Fruit fly (Drosophila melanogaster) whole organism: ENCODE measurements around the gene CG5177.

Source experiments
- CG8478 ChIP-seq: fragments of >200 bp; optimal IDR thresholded peaks from 2 replicates; lab custom pipeline; 2018; ENCODE audit warnings: inconsistent platforms
- Dll ChIP-seq: fragments of >200 bp; optimal IDR thresholded peaks from 2 replicates; lab custom pipeline; 2017
- EcR ChIP-seq, 2 experiments: fragments of >200 bp; optimal IDR thresholded peaks; 2 replicates each; lab custom pipeline; 2017; ENCODE audit warnings: missing biosample characterization in 2 of 2, missing genetic modification characterization in 2 of 2, missing genetic modification reagents in 2 of 2
- pan ChIP-seq: fragments of >200 bp; optimal IDR thresholded peaks from 2 replicates; lab custom pipeline; 2017
- psq ChIP-seq: fragments of >200 bp; optimal IDR thresholded peaks from 2 replicates; lab custom pipeline; 2017
- usp ChIP-seq: fragments of >200 bp; optimal IDR thresholded peaks from 2 replicates; lab custom pipeline; 2017; ENCODE audit warnings: missing biosample characterization, missing genetic modification characterization, mixed read lengths

DNA sequence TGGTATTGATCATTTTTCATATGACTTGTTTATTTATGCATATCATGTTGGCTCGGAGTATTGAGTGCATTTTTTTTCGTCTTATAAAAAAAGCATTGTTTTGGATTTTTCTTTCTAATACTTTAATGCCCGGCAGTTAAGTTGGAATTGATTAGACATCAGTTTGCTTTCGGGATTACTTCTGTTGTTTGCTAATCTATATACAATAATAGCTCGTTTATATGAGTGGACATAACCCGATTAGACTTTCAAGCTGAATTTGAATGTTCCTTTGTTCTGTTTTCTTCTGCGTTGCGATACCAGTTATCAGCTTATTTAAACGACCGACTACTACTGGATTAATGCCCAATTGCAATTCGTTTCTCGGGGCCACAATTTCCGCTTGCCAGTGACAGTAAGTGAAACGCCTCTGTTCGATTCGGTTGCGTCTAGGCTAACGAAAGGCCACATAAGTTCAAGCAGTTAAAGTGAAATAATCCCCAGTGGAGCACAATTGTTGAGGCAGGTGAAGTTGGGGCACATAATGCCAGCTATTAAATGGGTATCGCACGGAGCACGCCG lies 35.5 kb downstream of the CG5177 start:
- TF ChIP-seq usp (no peak), CG8478 (no peak), psq (lab: Kevin White, UChicago) (no peak), pan (no peak), Dll (lab: Kevin White, UChicago) (no peak), EcR (GFP tag; optimal IDR thresholded peaks at IDR 0.05; lab: Kevin White, UChicago) (no peak)
